Fruit fly (Drosophila melanogaster): ENCODE results near the gene Miro.
A peak's percentile ranks its signal among the peaks of the same experiment; 100 is the strongest.

The Miro gene

dm6 chr3R:24050690-24051440, 12.2 kb upstream of the Miro start, which contains the start of the genes Atg6 and Pisd (continued):
- TF ChIP-seq D (optimal IDR thresholded peaks at IDR 0.05) = no peak
- no peak for TF ChIP-seq D (GFP tag; optimal IDR thresholded peaks at IDR 0.05)
- TF ChIP-seq al (GFP tag; IDR thresholded peaks at IDR 0.05) = 0 out of 2 replicates have a peak, but pooled peaks have one; percentile 26
- TF ChIP-seq wek (GFP tag; optimal IDR thresholded peaks at IDR 0.05) = no peak
- no peak for TF ChIP-seq jigr1 (GFP tag; IDR thresholded peaks at IDR 0.05)
- no peak for TF ChIP-seq HLHmδ (GFP tag; optimal IDR thresholded peaks at IDR 0.05)
- no peak for TF ChIP-seq toy (GFP tag; IDR thresholded peaks at IDR 0.05)
- peak; percentile 32; the same call in 1 of the 3 replicates for TF ChIP-seq tgo (GFP tag; IDR thresholded peaks at IDR 0.05)
- no peak for TF ChIP-seq CG2889 (GFP tag; IDR thresholded peaks at IDR 0.05)
- TF ChIP-seq CG1529 (GFP tag; optimal IDR thresholded peaks at IDR 0.05) = no peak
- TF ChIP-seq CG12071 (GFP tag; optimal IDR thresholded peaks at IDR 0.05) = no peak
- no peak; the same call in 3 of the 4 replicates for TF ChIP-seq Gug (GFP tag; IDR thresholded peaks at IDR 0.05)
- TF ChIP-seq ken (GFP tag; IDR thresholded peaks at IDR 0.05) = no peak
- TF ChIP-seq CG12744 (GFP tag; optimal IDR thresholded peaks at IDR 0.05) = no peak
- TF ChIP-seq CG9797 (GFP tag; optimal IDR thresholded peaks at IDR 0.05) = peak; percentile 26
- peak; percentile 15 for TF ChIP-seq bigmax (GFP tag; optimal IDR thresholded peaks at IDR 0.05)
- no peak for TF ChIP-seq Mad (GFP tag; optimal IDR thresholded peaks at IDR 0.05)
- TF ChIP-seq CG6854 (GFP tag; optimal IDR thresholded peaks at IDR 0.05) = no peak
- TF ChIP-seq sisA (GFP tag; IDR thresholded peaks at IDR 0.05) = no peak
- TF ChIP-seq NC2β (GFP tag; optimal IDR thresholded peaks at IDR 0.05) = no peak
- TF ChIP-seq CG1832 (GFP tag; optimal IDR thresholded peaks at IDR 0.05) = no peak
- TF ChIP-seq CG14050 (GFP tag; IDR thresholded peaks at IDR 0.05) = no peak
- TF ChIP-seq Ets65A (GFP tag) = no peak
- peak; percentile 82 for TF ChIP-seq CG4360 (GFP tag; IDR thresholded peaks at IDR 0.05)
- no peak for TF ChIP-seq Poxn (GFP tag; IDR thresholded peaks at IDR 0.05)
- no peak for TF ChIP-seq luna (GFP tag; optimal IDR thresholded peaks at IDR 0.05)
- peak; percentile 77 for TF ChIP-seq oc (tag; optimal IDR thresholded peaks at IDR 0.05)
- TF ChIP-seq cas (GFP tag; IDR thresholded peaks at IDR 0.05) = no peak
- TF ChIP-seq Neu2 (GFP tag; optimal IDR thresholded peaks at IDR 0.05; ENCODE audit: borderline replicate concordance) = peak; percentile 54
- no peak for TF ChIP-seq Aef1 (GFP tag; IDR thresholded peaks at IDR 0.05)
- TF ChIP-seq CG10321 (GFP tag; IDR thresholded peaks at IDR 0.05) = no peak
- peak; percentile 35 for TF ChIP-seq tin (GFP tag; optimal IDR thresholded peaks at IDR 0.05)
- TF ChIP-seq sima (GFP tag; optimal IDR thresholded peaks at IDR 0.05) = no peak
- TF ChIP-seq CG11093 (GFP tag; IDR thresholded peaks at IDR 0.05) = no peak
- TF ChIP-seq CG11504 (tag; optimal IDR thresholded peaks at IDR 0.05) = no peak
- no peak for TF ChIP-seq Lhr (GFP tag; optimal IDR thresholded peaks at IDR 0.05)
- TF ChIP-seq fu2 (GFP tag; optimal IDR thresholded peaks at IDR 0.05) = no peak
- TF ChIP-seq Trl (optimal IDR thresholded peaks at IDR 0.05) = peak in 1 of 2 experiments; percentile 7
- TF ChIP-seq Trl (GFP tag; optimal IDR thresholded peaks at IDR 0.05) = peak; percentile 1
- TF ChIP-seq so (GFP tag; IDR thresholded peaks at IDR 0.05) = no peak
- TF ChIP-seq CG8388 (GFP tag; optimal IDR thresholded peaks at IDR 0.05) = peak; percentile 23
- peak; percentile 15 for TF ChIP-seq vfl (GFP tag; optimal IDR thresholded peaks at IDR 0.05)
- peak; percentile 20 for TF ChIP-seq pho (GFP tag; optimal IDR thresholded peaks at IDR 0.05)
- TF ChIP-seq BtbVII (GFP tag; optimal IDR thresholded peaks at IDR 0.05) = peak; percentile 26
- TF ChIP-seq Six4 (GFP tag; optimal IDR thresholded peaks at IDR 0.05) = no peak
- no peak for TF ChIP-seq CG3163 (GFP tag; optimal IDR thresholded peaks at IDR 0.05)
- peak; percentile 2 for TF ChIP-seq cg (GFP tag; optimal IDR thresholded peaks at IDR 0.05)
- TF ChIP-seq cad (GFP tag; optimal IDR thresholded peaks at IDR 0.05) = no peak
- no peak for TF ChIP-seq CG7556 (GFP tag; optimal IDR thresholded peaks at IDR 0.05)
- no peak for TF ChIP-seq Fer3 (tag; optimal IDR thresholded peaks at IDR 0.05)
- peak; percentile 19 for TF ChIP-seq CG12219 (GFP tag; optimal IDR thresholded peaks at IDR 0.05)
- TF ChIP-seq CG4424 (GFP tag; optimal IDR thresholded peaks at IDR 0.05) = no peak

All from whole organism, embryonic.